Worm (Caenorhabditis elegans): ENCODE data around the gene col-88.

Gene col-88

DNA sequence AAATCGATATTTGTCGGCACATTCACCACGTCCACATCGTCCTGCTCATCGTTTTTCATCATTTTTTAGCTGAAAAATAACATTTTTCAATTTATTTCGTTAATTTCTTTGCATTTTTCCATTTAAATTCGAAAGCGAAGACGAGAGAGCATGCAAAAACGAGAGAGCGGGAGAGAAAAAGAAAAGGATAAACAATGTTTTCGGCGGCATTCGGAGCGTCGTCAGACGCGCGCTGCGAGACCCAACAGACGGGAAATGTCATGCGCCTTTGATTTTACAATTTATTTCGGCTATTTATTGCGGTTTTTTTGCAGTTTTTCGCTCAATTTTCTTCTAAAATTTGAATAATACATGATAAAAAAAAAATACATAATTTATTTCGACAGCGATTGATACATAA, 45.5 kb downstream of the col-88 start, which contains the start of gene attf-3 (continued):
- no peak for TF ChIP-seq ztf-4 (tag; optimal IDR thresholded peaks at IDR 0.05)
- TF ChIP-seq egl-13 (tag; optimal IDR thresholded peaks at IDR 0.05), result peak; percentile 49
- peak; percentile 60 for TF ChIP-seq nhr-77 (tag; optimal IDR thresholded peaks at IDR 0.05)
- no peak for TF ChIP-seq nhr-20 (tag; optimal IDR thresholded peaks at IDR 0.05)
- no peak for TF ChIP-seq aly-2 (tag; optimal IDR thresholded peaks at IDR 0.05)
- TF ChIP-seq swsn-7 (tag; optimal IDR thresholded peaks at IDR 0.05), result no peak
- no peak for TF ChIP-seq egl-27 (tag; optimal IDR thresholded peaks at IDR 0.05)
- TF ChIP-seq fos-1 (tag; optimal IDR thresholded peaks at IDR 0.05), result peak; percentile 50

ce11 chrIII:87183-87582, 46.3 kb downstream of the col-88 start, which contains the start of the genes F54C4.4 and mrpl-40:
Gene F54C4.4, minus strand, starts transcription at chrIII:87381.
Gene mrpl-40, plus strand, starts transcription at chrIII:87559.
- TF ChIP-seq pag-3 (tag; optimal IDR thresholded peaks at IDR 0.05; ENCODE audit: borderline replicate concordance, insufficient read depth) (no peak), blmp-1 (tag; optimal IDR thresholded peaks at IDR 0.05) (peak; percentile 14), ces-1 (GFP tag; optimal IDR thresholded peaks at IDR 0.05) (no peak), dpl-1 (GFP tag; optimal IDR thresholded peaks at IDR 0.05) (peak; percentile 45 to 67 (median 65)), egl-27 (tag; optimal IDR thresholded peaks at IDR 0.05) (no peak), sptf-1 (tag; optimal IDR thresholded peaks at IDR 0.05) (no peak), nhr-76 (tag; optimal IDR thresholded peaks at IDR 0.05) (no peak), snu-23 (GFP tag; optimal IDR thresholded peaks at IDR 0.05) (peak; percentile 86), nhr-90 (tag; optimal IDR thresholded peaks at IDR 0.05; ENCODE audit: poor library complexity) (peak; percentile 59), C16A3.4 (tag; optimal IDR thresholded peaks at IDR 0.05) (peak; percentile 74), ztf-11 (tag; optimal IDR thresholded peaks at IDR 0.05) (peak in 1 of 2 experiments; percentile 57), nhr-11 (tag; optimal IDR thresholded peaks at IDR 0.05) (no peak), nhr-47 (tag; optimal IDR thresholded peaks at IDR 0.05) (peak; percentile 84), swsn-7 (tag; optimal IDR thresholded peaks at IDR 0.05) (peak; percentile 76), efl-3 (GFP tag; optimal IDR thresholded peaks at IDR 0.05) (no peak), nhr-77 (tag; optimal IDR thresholded peaks at IDR 0.05) (peak; percentile 18), nhr-20 (tag; optimal IDR thresholded peaks at IDR 0.05) (peak; percentile 53), unc-62 (GFP tag; optimal IDR thresholded peaks at IDR 0.05) (no peak), elt-3 (tag; optimal IDR thresholded peaks at IDR 0.05) (peak in 1 of 6 experiments; percentile 28), hlh-17 (GFP tag; optimal IDR thresholded peaks at IDR 0.05; ENCODE audit: borderline replicate concordance) (no peak), lsy-2 (tag; optimal IDR thresholded peaks at IDR 0.05) (peak; percentile 81 to 83), skn-1 (tag; optimal IDR thresholded peaks at IDR 0.05) (peak; percentile 29), efl-1 (optimal IDR thresholded peaks at IDR 0.05) (peak; percentile 72 to 77), efl-1 (GFP tag; optimal IDR thresholded peaks at IDR 0.05 in 1 of 2) (peak; percentile 63 to 96), sup-37 (GFP tag; optimal IDR thresholded peaks at IDR 0.05) (no peak), lin-15B (tag; optimal IDR thresholded peaks at IDR 0.05) (peak; percentile 46), dsc-1 (tag; optimal IDR thresholded peaks at IDR 0.05) (peak; percentile 58), C04F5.9 (tag; optimal IDR thresholded peaks at IDR 0.05) (no peak), ets-5 (GFP tag; IDR thresholded peaks at IDR 0.05) (no peak), hlh-4 (tag; optimal IDR thresholded peaks at IDR 0.05) (no peak), C34B4.2 (tag; optimal IDR thresholded peaks at IDR 0.05) (no peak), ceh-8 (GFP tag; optimal IDR thresholded peaks at IDR 0.05) (no peak), irx-1 (tag; optimal IDR thresholded peaks at IDR 0.05) (peak; percentile 57), nhr-237 (tag; optimal IDR thresholded peaks at IDR 0.05) (peak; percentile 11), mep-1 (tag; optimal IDR thresholded peaks at IDR 0.05) (peak; percentile 61), fkh-8 (tag; optimal IDR thresholded peaks at IDR 0.05) (peak; percentile 62), isw-1 (GFP tag; IDR thresholded peaks at IDR 0.05) (peak; percentile 74), jun-1 (tag; optimal IDR thresholded peaks at IDR 0.05) (peak; percentile 66), aly-2 (tag; optimal IDR thresholded peaks at IDR 0.05) (no peak), fkh-4 (tag; optimal IDR thresholded peaks at IDR 0.05; ENCODE audit: borderline replicate concordance) (no peak), nhr-85 (tag) (peak; percentile 81), unc-98 (GFP tag; IDR thresholded peaks at IDR 0.05) (no peak), unc-30 (tag; optimal IDR thresholded peaks at IDR 0.05) (no peak), tlp-1 (tag; optimal IDR thresholded peaks at IDR 0.05) (no peak), ceh-90 (tag; optimal IDR thresholded peaks at IDR 0.05) (no peak), fos-1 (tag; optimal IDR thresholded peaks at IDR 0.05) (peak; percentile 25), ama-1 (optimal IDR thresholded peaks at IDR 0.05) (no peak), unc-86 (tag; optimal IDR thresholded peaks at IDR 0.05) (peak; percentile 72), ztf-4 (tag; optimal IDR thresholded peaks at IDR 0.05) (no peak), nhr-84 (tag; optimal IDR thresholded peaks at IDR 0.05) (no peak)
